Fruit fly (Drosophila melanogaster): ENCODE data around the gene CG10565.

The CG10565 gene

DNA sequence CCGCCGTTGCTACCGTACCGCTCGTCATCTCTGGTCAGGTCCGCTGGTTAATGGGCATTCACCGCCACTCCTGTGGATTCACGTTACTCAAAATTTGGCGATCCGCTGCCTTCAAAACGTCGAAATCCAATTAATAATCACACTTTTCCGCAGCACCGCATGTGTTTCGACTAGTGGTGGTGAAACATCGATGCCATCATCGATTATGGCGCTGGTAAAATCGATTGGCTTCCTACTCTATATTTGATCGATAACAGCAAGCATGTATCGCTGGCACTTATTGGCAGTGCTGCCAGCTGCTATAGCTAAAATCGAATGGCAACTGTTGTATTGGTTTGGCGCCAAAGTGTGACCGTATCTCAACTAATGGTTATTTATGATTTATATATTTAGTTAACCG is 303 bp downstream of the CG10565 start (continued):
- TF ChIP-seq HLH54F (GFP tag; optimal IDR thresholded peaks at IDR 0.05) (no peak), CG7556 (GFP tag; optimal IDR thresholded peaks at IDR 0.05) (no peak), CG8924 (tag; optimal IDR thresholded peaks at IDR 0.05) (no peak), gce (GFP tag; IDR thresholded peaks at IDR 0.05) (no peak), Mes4 (GFP tag; optimal IDR thresholded peaks at IDR 0.05) (no peak), CG10431 (GFP tag; optimal IDR thresholded peaks at IDR 0.05) (no peak), twi (tag; optimal IDR thresholded peaks at IDR 0.05) (peak; percentile 19), NC2α (GFP tag; optimal IDR thresholded peaks at IDR 0.05) (no peak), chm (GFP tag; IDR thresholded peaks at IDR 0.05) (no peak), CG1603 (tag; optimal IDR thresholded peaks at IDR 0.05) (peak; percentile 88), zf30C (GFP tag; optimal IDR thresholded peaks at IDR 0.05) (no peak), CG12299 (tag; optimal IDR thresholded peaks at IDR 0.05) (no peak), grau (tag; optimal IDR thresholded peaks at IDR 0.05) (no peak), org-1 (GFP tag; optimal IDR thresholded peaks at IDR 0.05) (no peak), fu2 (GFP tag; optimal IDR thresholded peaks at IDR 0.05) (no peak), Nf-YA (GFP tag; IDR thresholded peaks at IDR 0.05) (no peak), CG11456 (GFP tag; IDR thresholded peaks at IDR 0.05) (no peak), ken (GFP tag; IDR thresholded peaks at IDR 0.05) (no peak), cg (GFP tag; optimal IDR thresholded peaks at IDR 0.05) (no peak), slbo (GFP tag; IDR thresholded peaks at IDR 0.05) (0 out of 2 replicates have a peak, but pooled peaks have one; percentile 26), pnt (GFP tag; optimal IDR thresholded peaks at IDR 0.05) (no peak), Ets97D (GFP tag; optimal IDR thresholded peaks at IDR 0.05) (peak; percentile 87), CG9609 (GFP tag; optimal IDR thresholded peaks at IDR 0.05) (no peak), tna (GFP tag; IDR thresholded peaks at IDR 0.05; ENCODE audit: partially characterized antibody) (peak; percentile 96), sim (GFP tag; IDR thresholded peaks at IDR 0.05) (no peak), dimm (GFP tag; IDR thresholded peaks at IDR 0.05) (no peak), gsb (GFP tag; IDR thresholded peaks at IDR 0.05) (no peak), wor (GFP tag; IDR thresholded peaks at IDR 0.05) (no peak), mld (GFP tag; IDR thresholded peaks at IDR 0.05; ENCODE audit: partially characterized antibody) (peak; percentile 96), gt (GFP tag; IDR thresholded peaks at IDR 0.05) (no peak), CG6765 (GFP tag; optimal IDR thresholded peaks at IDR 0.05) (no peak), CG11398 (GFP tag; optimal IDR thresholded peaks at IDR 0.05) (no peak), CG4730 (GFP tag; IDR thresholded peaks at IDR 0.05) (no peak), CG6813 (GFP tag; optimal IDR thresholded peaks at IDR 0.05) (no peak), Med (GFP tag) (peak; percentile 89), az2 (GFP tag; optimal IDR thresholded peaks at IDR 0.05) (no peak), vnd (GFP tag; IDR thresholded peaks at IDR 0.05; ENCODE audit: partially characterized antibody) (peak; percentile 87), dmrt11E (tag; optimal IDR thresholded peaks at IDR 0.05) (no peak), CG18619 (GFP tag; optimal IDR thresholded peaks at IDR 0.05) (no peak), eve (GFP tag; optimal IDR thresholded peaks at IDR 0.05) (no peak), CG13287 (GFP tag; IDR thresholded peaks at IDR 0.05; ENCODE audit: partially characterized antibody) (peak; percentile 95), GATAe (GFP tag; conservative IDR thresholded peaks at IDR 0.05) (no peak), pfk (GFP tag; optimal IDR thresholded peaks at IDR 0.05) (no peak), Oaz (GFP tag; IDR thresholded peaks at IDR 0.05) (no peak), gfzf (GFP tag; optimal IDR thresholded peaks at IDR 0.05) (peak; percentile 62), fd102C (GFP tag; optimal IDR thresholded peaks at IDR 0.05) (no peak), nmo (GFP tag; optimal IDR thresholded peaks at IDR 0.05) (peak; percentile 51), Kr (GFP tag; optimal IDR thresholded peaks at IDR 0.05) (no peak), Adf1 (GFP tag; IDR thresholded peaks at IDR 0.05) (peak; percentile 56; the same call in 1 of the 2 replicates), CG11504 (tag; optimal IDR thresholded peaks at IDR 0.05) (peak; percentile 81), CG1792 (GFP tag; optimal IDR thresholded peaks at IDR 0.05) (no peak), CG5180 (GFP tag; optimal IDR thresholded peaks at IDR 0.05) (peak; percentile 47)

All from whole organism, embryonic.